Worm (Caenorhabditis elegans): ENCODE results near the gene C16C4.1.

ce11 chrII:1886379-1886778, 7.6 kb upstream of the C16C4.1 start, which contains the start of gene math-7:
- no peak for TF ChIP-seq nhr-77 (tag; optimal IDR thresholded peaks at IDR 0.05)
- TF ChIP-seq lin-39 (tag; optimal IDR thresholded peaks at IDR 0.05) = no peak
- TF ChIP-seq ama-1 (optimal IDR thresholded peaks at IDR 0.05) = no peak
- TF ChIP-seq nhr-10 (tag; optimal IDR thresholded peaks at IDR 0.05) = no peak
- TF ChIP-seq nhr-12 (tag; optimal IDR thresholded peaks at IDR 0.05) = no peak
- TF ChIP-seq ztf-11 (tag; optimal IDR thresholded peaks at IDR 0.05) = no peak
